Fruit fly (Drosophila melanogaster) S2 (cell line): ENCODE results near the gene CG14618.

Experiments
- CG8478 ChIP-seq: fragments of >200 bp; optimal IDR thresholded peaks from 2 replicates; lab custom pipeline; 2018
- CTCF ChIP-seq, 2 experiments: fragments of >200 bp; optimal IDR thresholded peaks; 2 replicates each; lab custom pipeline; 2018

- TF ChIP-seq CTCF (optimal IDR thresholded peaks at IDR 0.05; lab: Kevin White, UChicago) (no peak), CG8478 (lab: Kevin White, UChicago) (no peak)
Observed at dm6 chrX:22455023-22455422, 18.5 kb upstream of the CG14618 start, which contains the start of gene wap.
